Worm (Caenorhabditis elegans) whole organism, late embryonic: ENCODE measurements around the gene C12D8.13.

ENCODE experiments used
- ama-1 ChIP-seq: fragments of 150-350 bp; optimal IDR thresholded peaks from 2 replicates; lab custom pipeline; 2014
- elt-2 ChIP-seq: sonication (generic microtip); optimal IDR thresholded peaks from 2 replicates; lab custom pipeline; 2016; ENCODE audit warnings: missing genetic modification reagents, missing genetic modification characterization, missing compliant biosample characterization
- hlh-15 ChIP-seq: sonication (generic microtip); optimal IDR thresholded peaks from 2 replicates; lab custom pipeline; 2016; ENCODE audit warnings: missing genetic modification characterization, missing compliant biosample characterization
- pqm-1 ChIP-seq: sonication (generic microtip); optimal IDR thresholded peaks from 2 replicates; lab custom pipeline; 2016; ENCODE audit warnings: missing genetic modification characterization, missing compliant biosample characterization
- syd-9 ChIP-seq: sonication (generic microtip); optimal IDR thresholded peaks from 2 replicates; lab custom pipeline; 2016; ENCODE audit warnings: mild to moderate bottlenecking, missing genetic modification characterization, moderate library complexity, missing compliant biosample characterization
- tbx-2 ChIP-seq: sonication (generic microtip); optimal IDR thresholded peaks from 2 replicates; lab custom pipeline; 2016; ENCODE audit warnings: missing genetic modification characterization, missing compliant biosample characterization
- unc-42 ChIP-seq: sonication (generic microtip); optimal IDR thresholded peaks from 2 replicates; lab custom pipeline; 2016; ENCODE audit warnings: missing genotype, missing genetic modification characterization, missing compliant biosample characterization

DNA sequence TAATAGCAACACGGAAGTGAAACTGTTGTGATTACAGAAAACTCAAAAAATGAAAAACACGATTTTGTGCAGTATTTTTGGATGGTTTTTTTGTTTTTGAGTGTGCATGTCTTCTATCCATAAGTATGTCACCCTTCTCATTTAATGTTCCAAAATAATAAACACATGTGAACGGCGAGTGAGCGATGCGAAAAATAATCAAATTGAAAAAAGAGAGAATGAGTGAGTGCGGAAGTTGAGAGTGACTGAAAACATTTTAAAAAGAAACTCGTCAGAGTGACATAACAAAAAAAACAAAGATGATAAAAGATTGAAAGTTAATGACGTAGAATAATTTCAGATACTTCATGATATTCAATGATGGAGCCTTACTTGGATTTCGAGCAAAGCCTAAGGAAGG, 29.0 kb upstream of the C12D8.13 start:
- no peak for TF ChIP-seq tbx-2
- TF ChIP-seq syd-9 (tag; lab: Kevin White, UChicago) = no peak
- no peak for TF ChIP-seq elt-2 (tag; lab: Kevin White, UChicago)
- no peak for TF ChIP-seq ama-1 (lab: Kevin White, UChicago)
- TF ChIP-seq unc-42 (tag; lab: Kevin White, UChicago) = no peak
- no peak for TF ChIP-seq hlh-15 (tag; lab: Kevin White, UChicago)
- no peak for TF ChIP-seq pqm-1 (tag; lab: Kevin White, UChicago)
